Fruit fly (Drosophila melanogaster) whole organism, adult: Measurements from ENCODE around the gene CG34265.

Experiments
- CG33017 ChIP-seq: fragments of 200-800 bp; sonication (Bioruptor generic); optimal IDR thresholded peaks from 2 replicates; lab custom pipeline; 2018; ENCODE audit warnings: missing biosample characterization, mild to moderate bottlenecking, missing genetic modification characterization, moderate library complexity
- kay ChIP-seq: fragments of 200-800 bp; sonication (Bioruptor generic); peaks from one replicate; lab custom pipeline; 2016; ENCODE audit warnings: missing biosample characterization, missing genetic modification characterization, borderline replicate concordance
- ovo ChIP-seq: fragments of 200-800 bp; sonication (Bioruptor generic); optimal IDR thresholded peaks from 2 replicates; lab custom pipeline; 2016; ENCODE audit warnings: missing biosample characterization, missing genetic modification characterization

- no peak for TF ChIP-seq CG33017 (tag; lab: Kevin White, UChicago)
- TF ChIP-seq ovo (GFP tag; lab: Kevin White, UChicago), result no peak
- no peak for TF ChIP-seq kay (GFP tag; lab: Kevin White, UChicago)
These were observed 43.2 kb upstream of the CG34265 start, which contains the start of gene Larp4B for dm6 chr3L:3224740-3225719.
